Fruit fly (Drosophila melanogaster): ENCODE data around the gene Ir62a.

The Ir62a gene

dm6 chr3L:1515820-1516540 lies 15.1 kb downstream of the Ir62a start (continued):
- TF ChIP-seq sens (GFP tag) (peak; percentile 97), fd96Cb (tag; optimal IDR thresholded peaks at IDR 0.05) (peak; percentile 75), klu (GFP tag; IDR thresholded peaks at IDR 0.05) (peak; percentile 19; the same call in 1 of the 2 replicates), Dad (GFP tag; optimal IDR thresholded peaks at IDR 0.05) (peak; percentile 60), CG9215 (GFP tag; IDR thresholded peaks at IDR 0.05) (peak; percentile 37; the same call in 1 of the 2 replicates), grau (tag; optimal IDR thresholded peaks at IDR 0.05) (peak; percentile 99), sc (optimal IDR thresholded peaks at IDR 0.05) (no peak), sc (GFP tag; optimal IDR thresholded peaks at IDR 0.05) (peak; percentile 68), CG7987 (GFP tag; optimal IDR thresholded peaks at IDR 0.05) (no peak), chm (GFP tag; IDR thresholded peaks at IDR 0.05) (peak; percentile 61; the same call in 1 of the 2 replicates), CG10654 (GFP tag; optimal IDR thresholded peaks at IDR 0.05) (peak; percentile 49), CG18476 (GFP tag; optimal IDR thresholded peaks at IDR 0.05) (peak; percentile 68), Hr3 (GFP tag; optimal IDR thresholded peaks at IDR 0.05) (peak; percentile 65), CG18599 (GFP tag; optimal IDR thresholded peaks at IDR 0.05) (peak; percentile 70), CG13287 (GFP tag; IDR thresholded peaks at IDR 0.05; ENCODE audit: partially characterized antibody) (no peak), CG14965 (GFP tag; optimal IDR thresholded peaks at IDR 0.05; ENCODE audit: borderline replicate concordance) (no peak), CG10565 (GFP tag; optimal IDR thresholded peaks at IDR 0.05) (no peak), so (GFP tag; IDR thresholded peaks at IDR 0.05) (peak; percentile 78), Sry-β (GFP tag; optimal IDR thresholded peaks at IDR 0.05) (no peak), chn (GFP tag; optimal IDR thresholded peaks at IDR 0.05) (peak; percentile 65), CG15479 (GFP tag; optimal IDR thresholded peaks at IDR 0.05) (no peak), CG13296 (GFP tag; optimal IDR thresholded peaks at IDR 0.05) (peak; percentile 11), Ravus (GFP tag; IDR thresholded peaks at IDR 0.05) (no peak), ab (GFP tag; optimal IDR thresholded peaks at IDR 0.05) (no peak), Spps (tag; optimal IDR thresholded peaks at IDR 0.05) (peak; percentile 35), CG34422 (GFP tag; IDR thresholded peaks at IDR 0.05) (peak; percentile 57; the same call in 1 of the 3 replicates), knrl (GFP tag; IDR thresholded peaks at IDR 0.05; ENCODE audit: partially characterized antibody) (no peak), CG43689 (GFP tag; IDR thresholded peaks at IDR 0.05) (0 out of 2 replicates have a peak, but pooled peaks have one; percentile 19), Opbp (GFP tag; IDR thresholded peaks at IDR 0.05; ENCODE audit: partially characterized antibody) (no peak), lmd (GFP tag; IDR thresholded peaks at IDR 0.05) (peak; percentile 59), Hr39 (optimal IDR thresholded peaks at IDR 0.05) (no peak), CG31224 (GFP tag; IDR thresholded peaks at IDR 0.05) (no peak), CG30020 (tag; optimal IDR thresholded peaks at IDR 0.05) (peak; percentile 57), CG2889 (GFP tag; IDR thresholded peaks at IDR 0.05) (no peak), NFAT (GFP tag; IDR thresholded peaks at IDR 0.05) (0 out of 2 replicates have a peak, but pooled peaks have one; percentile 8), dati (GFP tag; IDR thresholded peaks at IDR 0.05) (no peak), CG1529 (GFP tag; optimal IDR thresholded peaks at IDR 0.05) (peak; percentile 78), Xbp1 (GFP tag; optimal IDR thresholded peaks at IDR 0.05) (peak; percentile 70), ap (GFP tag; IDR thresholded peaks at IDR 0.05) (no peak; the same call in 1 of the 2 replicates), Awh (GFP tag; IDR thresholded peaks at IDR 0.05) (peak; percentile 40; the same call in 1 of the 2 replicates), CG15073 (GFP tag; optimal IDR thresholded peaks at IDR 0.05) (no peak), Dp (GFP tag; optimal IDR thresholded peaks at IDR 0.05) (no peak), al (GFP tag; IDR thresholded peaks at IDR 0.05) (no peak), sna (GFP tag; IDR thresholded peaks at IDR 0.05; ENCODE audit: partially characterized antibody) (no peak), CG6683 (GFP tag; optimal IDR thresholded peaks at IDR 0.05) (no peak), pho (GFP tag; optimal IDR thresholded peaks at IDR 0.05) (peak; percentile 40), gfzf (GFP tag; optimal IDR thresholded peaks at IDR 0.05) (peak; percentile 13), CG11085 (GFP tag; IDR thresholded peaks at IDR 0.05) (no peak), zen (tag; optimal IDR thresholded peaks at IDR 0.05) (peak; percentile 16), Lhr (GFP tag; optimal IDR thresholded peaks at IDR 0.05) (peak; percentile 58)
